Worm (Caenorhabditis elegans): ENCODE measurements around the gene inx-7.

- TF ChIP-seq efl-1 (GFP tag; optimal IDR thresholded peaks at IDR 0.05) (no peak), F33H1.4 (GFP tag; IDR thresholded peaks at IDR 0.05) (no peak), attf-5 (GFP tag; optimal IDR thresholded peaks at IDR 0.05) (no peak), egl-44 (GFP tag; IDR thresholded peaks at IDR 0.05) (no peak), lin-40 (tag; optimal IDR thresholded peaks at IDR 0.05) (no peak), snpc-3.4 (tag; optimal IDR thresholded peaks at IDR 0.05) (no peak), snpc-1.3 (tag; optimal IDR thresholded peaks at IDR 0.05; ENCODE audit: insufficient read depth) (no peak), pha-4 (tag; optimal IDR thresholded peaks at IDR 0.05) (no peak), pbrm-1 (GFP tag; IDR thresholded peaks at IDR 0.05) (no peak), hsf-1 (GFP tag; IDR thresholded peaks at IDR 0.05) (no peak), C17E4.6 (GFP tag; IDR thresholded peaks at IDR 0.05) (no peak)
Observed at ce11 chrIV:5927805-5928204, 18.6 kb downstream of the inx-7 start.
